Fruit fly (Drosophila melanogaster): ENCODE data around the gene CG4119.
A peak's percentile ranks its signal among the peaks of the same experiment; 100 is the strongest.

Gene CG4119

dm6 chrX:5715455-5716227, 49.8 kb downstream of the CG4119 start (continued):
- no peak for TF ChIP-seq ash1 (GFP tag; optimal IDR thresholded peaks at IDR 0.05)
- no peak for TF ChIP-seq kay (GFP tag; optimal IDR thresholded peaks at IDR 0.05)
- TF ChIP-seq CG32767 (GFP tag; IDR thresholded peaks at IDR 0.05) = no peak
- no peak for TF ChIP-seq zfh1 (GFP tag; IDR thresholded peaks at IDR 0.05)
- no peak for TF ChIP-seq aop (GFP tag; IDR thresholded peaks at IDR 0.05)
- no peak for TF ChIP-seq lov (optimal IDR thresholded peaks at IDR 0.05)
- TF ChIP-seq lov (GFP tag; IDR thresholded peaks at IDR 0.05) = no peak
- TF ChIP-seq Lpt (GFP tag; optimal IDR thresholded peaks at IDR 0.05) = no peak
- TF ChIP-seq CG11398 (GFP tag; optimal IDR thresholded peaks at IDR 0.05) = no peak
- TF ChIP-seq scrt (GFP tag; optimal IDR thresholded peaks at IDR 0.05) = no peak
- no peak for TF ChIP-seq gsb-n (tag; optimal IDR thresholded peaks at IDR 0.05)
- no peak for TF ChIP-seq NFAT (GFP tag; IDR thresholded peaks at IDR 0.05)
- no peak for TF ChIP-seq CG7556 (GFP tag; optimal IDR thresholded peaks at IDR 0.05)
- no peak for TF ChIP-seq CG13894 (tag; optimal IDR thresholded peaks at IDR 0.05)
- no peak for TF ChIP-seq zen2 (GFP tag; IDR thresholded peaks at IDR 0.05; ENCODE audit: partially characterized antibody)
- no peak for TF ChIP-seq CG16863 (GFP tag; optimal IDR thresholded peaks at IDR 0.05)
- no peak for TF ChIP-seq mirr (GFP tag; optimal IDR thresholded peaks at IDR 0.05)
- no peak for TF ChIP-seq CG10431 (GFP tag; optimal IDR thresholded peaks at IDR 0.05)
- TF ChIP-seq CG13624 (GFP tag; optimal IDR thresholded peaks at IDR 0.05) = peak; percentile 20
- no peak for TF ChIP-seq chm (GFP tag; IDR thresholded peaks at IDR 0.05)
- TF ChIP-seq CTCF (GFP tag; optimal IDR thresholded peaks at IDR 0.05) = peak; percentile 27
- no peak for TF ChIP-seq Mad (GFP tag; optimal IDR thresholded peaks at IDR 0.05)
- no peak for TF ChIP-seq CG6654 (GFP tag; optimal IDR thresholded peaks at IDR 0.05)
- no peak for TF ChIP-seq CG14014 (GFP tag; IDR thresholded peaks at IDR 0.05)
- no peak for TF ChIP-seq CG18262 (tag; optimal IDR thresholded peaks at IDR 0.05)
- no peak for TF ChIP-seq jing (GFP tag; optimal IDR thresholded peaks at IDR 0.05)
- TF ChIP-seq Trl (optimal IDR thresholded peaks at IDR 0.05) = peak in 1 of 2 experiments; percentile 17
- no peak for TF ChIP-seq Trl (GFP tag; optimal IDR thresholded peaks at IDR 0.05)
- no peak for TF ChIP-seq bab2 (GFP tag; optimal IDR thresholded peaks at IDR 0.05)
- TF ChIP-seq ind (GFP tag; optimal IDR thresholded peaks at IDR 0.05) = no peak
- no peak for TF ChIP-seq inv (GFP tag; IDR thresholded peaks at IDR 0.05; ENCODE audit: partially characterized antibody)
- no peak for TF ChIP-seq Dref (GFP tag; IDR thresholded peaks at IDR 0.05)
- TF ChIP-seq CG10565 (GFP tag; optimal IDR thresholded peaks at IDR 0.05) = no peak
- no peak for TF ChIP-seq CG3281 (GFP tag; optimal IDR thresholded peaks at IDR 0.05)
- peak; percentile 19; the same call in 1 of the 2 replicates for TF ChIP-seq Xrp1 (GFP tag; IDR thresholded peaks at IDR 0.05)
- TF ChIP-seq sr (GFP tag; IDR thresholded peaks at IDR 0.05) = no peak
- no peak for TF ChIP-seq kni (GFP tag; optimal IDR thresholded peaks at IDR 0.05)
- TF ChIP-seq Doc2 (GFP tag; IDR thresholded peaks at IDR 0.05) = no peak
- TF ChIP-seq gfzf (GFP tag; optimal IDR thresholded peaks at IDR 0.05) = no peak
- no peak for TF ChIP-seq CG12299 (tag; optimal IDR thresholded peaks at IDR 0.05)
- no peak for TF ChIP-seq CG15696 (tag; optimal IDR thresholded peaks at IDR 0.05)
- no peak for TF ChIP-seq CG14710 (tag; optimal IDR thresholded peaks at IDR 0.05)
- no peak for TF ChIP-seq CG17912 (GFP tag; optimal IDR thresholded peaks at IDR 0.05)
- TF ChIP-seq HmgZ (tag; optimal IDR thresholded peaks at IDR 0.05) = no peak
- peak; percentile 42; the same call in 1 of the 2 replicates for TF ChIP-seq CG13287 (GFP tag; IDR thresholded peaks at IDR 0.05; ENCODE audit: partially characterized antibody)
- TF ChIP-seq CG2678 (tag; optimal IDR thresholded peaks at IDR 0.05) = peak; percentile 19
- TF ChIP-seq Dip3 (GFP tag; optimal IDR thresholded peaks at IDR 0.05) = no peak
- peak; percentile 70 for TF ChIP-seq Med (GFP tag)
- no peak for TF ChIP-seq Ssrp (tag; optimal IDR thresholded peaks at IDR 0.05)
- no peak for TF ChIP-seq sug (tag; optimal IDR thresholded peaks at IDR 0.05)
- TF ChIP-seq vnd (GFP tag; IDR thresholded peaks at IDR 0.05; ENCODE audit: partially characterized antibody) = no peak

Data from whole organism, embryonic.